Worm (Caenorhabditis elegans): ENCODE measurements around the gene F55A11.6.

F55A11.6 gene

DNA sequence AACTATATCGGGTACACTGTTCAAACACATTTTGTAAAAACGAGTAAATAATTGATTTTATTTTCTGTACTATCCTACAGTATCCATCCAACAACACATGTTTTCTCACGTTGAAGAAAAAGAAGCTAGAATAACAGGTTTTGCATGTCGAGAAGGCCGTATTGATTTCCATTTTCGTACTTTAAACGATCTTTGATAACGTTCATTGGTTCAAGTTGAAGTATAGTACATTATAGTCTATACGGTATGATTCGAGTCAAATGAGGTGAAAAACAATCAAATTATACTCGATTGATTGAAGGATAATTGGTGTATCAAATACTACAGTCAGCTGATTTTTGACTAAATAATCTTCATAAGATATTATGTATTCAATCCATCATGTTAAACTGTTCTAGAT lies 23.8 kb downstream of the F55A11.6 start:
- TF ChIP-seq nhr-21 (tag; optimal IDR thresholded peaks at IDR 0.05) (peak; percentile 15), elt-3 (tag; optimal IDR thresholded peaks at IDR 0.05) (no peak), sma-3 (GFP tag; optimal IDR thresholded peaks at IDR 0.05) (peak; percentile 9), nhr-25 (tag; optimal IDR thresholded peaks at IDR 0.05) (peak; percentile 53), blmp-1 (tag; optimal IDR thresholded peaks at IDR 0.05; ENCODE audit: insufficient read depth) (no peak), alr-1 (tag; optimal IDR thresholded peaks at IDR 0.05) (no peak), nhr-12 (tag; optimal IDR thresholded peaks at IDR 0.05) (no peak), lin-39 (tag; optimal IDR thresholded peaks at IDR 0.05) (no peak), sma-9 (GFP tag; optimal IDR thresholded peaks at IDR 0.05) (peak; percentile 30), sma-9 (tag; optimal IDR thresholded peaks at IDR 0.05) (no peak), nhr-11 (tag; optimal IDR thresholded peaks at IDR 0.05) (no peak), lsy-2 (tag; optimal IDR thresholded peaks at IDR 0.05) (peak in 1 of 2 experiments; percentile 1), mdl-1 (tag; optimal IDR thresholded peaks at IDR 0.05) (no peak), unc-39 (tag; optimal IDR thresholded peaks at IDR 0.05) (no peak), nhr-6 (tag; optimal IDR thresholded peaks at IDR 0.05) (no peak), nhr-237 (tag; optimal IDR thresholded peaks at IDR 0.05) (no peak), aly-2 (tag; optimal IDR thresholded peaks at IDR 0.05) (no peak), zag-1 (tag; optimal IDR thresholded peaks at IDR 0.05) (no peak), snpc-4 (tag; optimal IDR thresholded peaks at IDR 0.05) (no peak), nhr-10 (tag; optimal IDR thresholded peaks at IDR 0.05) (no peak), peb-1 (tag; optimal IDR thresholded peaks at IDR 0.05) (no peak), Y55F3AM.14 (GFP tag; optimal IDR thresholded peaks at IDR 0.05) (no peak), mab-5 (tag; optimal IDR thresholded peaks at IDR 0.05) (no peak), lin-13 (GFP tag; optimal IDR thresholded peaks at IDR 0.05) (no peak)

ce11 chrV:11801076-11801849 lies 24.6 kb downstream of the F55A11.6 start:
- TF ChIP-seq F13H6.1 (tag; optimal IDR thresholded peaks at IDR 0.05) (no peak), lsy-2 (tag; optimal IDR thresholded peaks at IDR 0.05) (peak in 1 of 2 experiments; percentile 57), lin-39 (tag; optimal IDR thresholded peaks at IDR 0.05) (no peak), gmeb-1 (tag; optimal IDR thresholded peaks at IDR 0.05) (no peak), nhr-77 (tag; optimal IDR thresholded peaks at IDR 0.05) (no peak), nhr-25 (tag; optimal IDR thresholded peaks at IDR 0.05) (peak; percentile 70), egl-27 (tag; optimal IDR thresholded peaks at IDR 0.05) (peak; percentile 59), elt-1 (tag; optimal IDR thresholded peaks at IDR 0.05) (no peak), skn-1 (tag; optimal IDR thresholded peaks at IDR 0.05) (no peak), blmp-1 (tag; optimal IDR thresholded peaks at IDR 0.05; ENCODE audit: insufficient read depth) (peak; percentile 61), nhr-21 (tag; optimal IDR thresholded peaks at IDR 0.05) (peak; percentile 85), unc-55 (GFP tag; optimal IDR thresholded peaks at IDR 0.05) (no peak), sma-3 (GFP tag; optimal IDR thresholded peaks at IDR 0.05) (peak; percentile 86), sem-4 (tag; optimal IDR thresholded peaks at IDR 0.05) (no peak), fos-1 (tag; optimal IDR thresholded peaks at IDR 0.05) (peak; percentile 76), lin-11 (tag; optimal IDR thresholded peaks at IDR 0.05) (no peak), nhr-12 (tag; optimal IDR thresholded peaks at IDR 0.05) (no peak), ama-1 (optimal IDR thresholded peaks at IDR 0.05) (no peak), nhr-10 (tag; optimal IDR thresholded peaks at IDR 0.05) (no peak), nhr-23 (tag; optimal IDR thresholded peaks at IDR 0.05) (no peak), sma-9 (GFP tag; optimal IDR thresholded peaks at IDR 0.05) (peak; percentile 95), sma-9 (tag; optimal IDR thresholded peaks at IDR 0.05) (no peak)

- TF ChIP-seq ama-1 (optimal IDR thresholded peaks at IDR 0.05): no peak
- no peak for TF ChIP-seq ztf-1 (GFP tag; conservative IDR thresholded peaks at IDR 0.05)
- no peak for TF ChIP-seq zag-1 (tag; optimal IDR thresholded peaks at IDR 0.05)
- TF ChIP-seq ztf-11 (tag; optimal IDR thresholded peaks at IDR 0.05): no peak
- TF ChIP-seq blmp-1 (tag; optimal IDR thresholded peaks at IDR 0.05; ENCODE audit: insufficient read depth): peak; percentile 97
- TF ChIP-seq C34F6.9 (tag; optimal IDR thresholded peaks at IDR 0.05): no peak
- no peak for TF ChIP-seq skn-1 (tag; optimal IDR thresholded peaks at IDR 0.05)
- TF ChIP-seq nhr-6 (tag; optimal IDR thresholded peaks at IDR 0.05): peak; percentile 54
- TF ChIP-seq egl-27 (tag; optimal IDR thresholded peaks at IDR 0.05): peak; percentile 91
- TF ChIP-seq crh-2 (tag; optimal IDR thresholded peaks at IDR 0.05): peak; percentile 84
- TF ChIP-seq alr-1 (tag; optimal IDR thresholded peaks at IDR 0.05): no peak
- TF ChIP-seq unc-62 (GFP tag; optimal IDR thresholded peaks at IDR 0.05): no peak
- no peak for TF ChIP-seq elt-1 (tag; optimal IDR thresholded peaks at IDR 0.05)
- TF ChIP-seq nhr-237 (tag; optimal IDR thresholded peaks at IDR 0.05): no peak
- no peak for TF ChIP-seq mbf-1 (tag; optimal IDR thresholded peaks at IDR 0.05)
- TF ChIP-seq nhr-129 (tag; optimal IDR thresholded peaks at IDR 0.05): peak; percentile 31
- no peak for TF ChIP-seq lin-39 (tag; optimal IDR thresholded peaks at IDR 0.05)
- TF ChIP-seq Y55F3AM.14 (GFP tag; optimal IDR thresholded peaks at IDR 0.05): peak; percentile 83
- TF ChIP-seq F13H6.1 (tag; optimal IDR thresholded peaks at IDR 0.05): peak; percentile 79
- TF ChIP-seq nhr-23 (tag; optimal IDR thresholded peaks at IDR 0.05): no peak
- no peak for TF ChIP-seq aly-2 (tag; optimal IDR thresholded peaks at IDR 0.05)
- TF ChIP-seq ceh-16 (tag; optimal IDR thresholded peaks at IDR 0.05): no peak
- TF ChIP-seq mab-5 (tag; optimal IDR thresholded peaks at IDR 0.05): no peak
- no peak for TF ChIP-seq ztf-4 (tag; optimal IDR thresholded peaks at IDR 0.05)
- peak; percentile 99 for TF ChIP-seq sma-9 (GFP tag; optimal IDR thresholded peaks at IDR 0.05)
- peak; percentile 15 for TF ChIP-seq sma-9 (tag; optimal IDR thresholded peaks at IDR 0.05)
- no peak for TF ChIP-seq elt-3 (tag; optimal IDR thresholded peaks at IDR 0.05)
- TF ChIP-seq ceh-82 (tag; optimal IDR thresholded peaks at IDR 0.05): no peak
- peak; percentile 79 to 89 for TF ChIP-seq mdl-1 (tag; optimal IDR thresholded peaks at IDR 0.05)
- no peak for TF ChIP-seq R02D3.7 (tag; optimal IDR thresholded peaks at IDR 0.05)
- TF ChIP-seq nhr-21 (tag; optimal IDR thresholded peaks at IDR 0.05): peak; percentile 99
Measured at ce11 chrV:11802508-11802907, 25.9 kb downstream of the F55A11.6 start.

Data from whole organism, L2 larva.